Worm (Caenorhabditis elegans) whole organism, mixed stage, embryonic: Measurements from ENCODE around the gene C27A7.3.

Experiments used
- blmp-1 ChIP-seq: fragments of 150-350 bp; optimal IDR thresholded peaks from 2 replicates; lab custom pipeline; 2014; ENCODE audit warnings: missing biosample characterization, missing genetic modification characterization
- lin-13 ChIP-seq: fragments of 150-350 bp; optimal IDR thresholded peaks from 2 replicates; lab custom pipeline; 2014; ENCODE audit warnings: missing biosample characterization, missing genetic modification characterization
- nhr-76 ChIP-seq: sonication (generic microtip); optimal IDR thresholded peaks from 2 replicates; lab custom pipeline; 2017; ENCODE audit warnings: missing biosample characterization, missing genetic modification characterization
- unc-39 ChIP-seq: fragments of 150-350 bp; optimal IDR thresholded peaks from 2 replicates; lab custom pipeline; 2014; ENCODE audit warnings: missing biosample characterization, missing genetic modification characterization
- unc-62 ChIP-seq: fragments of 150-350 bp; optimal IDR thresholded peaks from 2 replicates; lab custom pipeline; 2014; ENCODE audit warnings: missing biosample characterization, missing genetic modification reagents, missing genetic modification characterization
- ztf-11 ChIP-seq: fragments of 150-350 bp; optimal IDR thresholded peaks from 2 replicates; lab custom pipeline; 2014; ENCODE audit warnings: missing biosample characterization, missing genetic modification characterization

DNA sequence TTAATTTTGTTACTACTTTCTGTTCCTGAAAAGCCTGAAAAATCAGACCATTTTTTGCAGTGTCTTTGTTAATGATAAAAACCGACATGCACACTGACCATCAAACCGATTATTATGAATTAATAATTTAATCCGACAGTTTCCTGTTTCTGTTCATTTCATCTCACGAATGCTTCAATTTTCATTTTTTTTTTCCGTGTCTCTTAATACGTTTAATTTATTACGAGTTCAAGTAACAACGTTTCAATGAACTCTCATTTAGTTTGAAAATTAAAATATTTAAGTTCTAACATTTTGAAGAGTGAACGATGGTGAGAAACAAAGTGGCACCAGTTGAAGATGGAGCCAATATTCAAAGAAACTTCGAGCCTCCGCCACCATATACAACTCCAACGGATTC, 26.0 kb upstream of the C27A7.3 start, which contains the start of gene spin-1:
- TF ChIP-seq unc-39 (tag; lab: Kevin White, UChicago) (no peak), lin-13 (tag; lab: Kevin White, UChicago) (no peak), blmp-1 (no peak), ztf-11 (tag; lab: Kevin White, UChicago) (no peak), nhr-76 (tag; lab: Kevin White, UChicago) (no peak), unc-62 (GFP tag; lab: Kevin White, UChicago) (no peak)
